Fruit fly (Drosophila melanogaster) whole organism, embryonic: Measurements from ENCODE around the gene da.

ENCODE experiments used
- Adf1 ChIP-seq: fragments of 200-800 bp; sonication (Bioruptor generic); IDR thresholded peaks from 2 replicates; pipeline ENCODE4 v1.3.6; 2022; ENCODE audit warnings: missing biosample characterization, missing genetic modification characterization
- Bgb ChIP-seq: fragments of 200-800 bp; sonication (Bioruptor generic); IDR thresholded peaks from 2 replicates; pipeline ENCODE4 v1.3.6; 2022; ENCODE audit warnings: missing biosample characterization, missing genetic modification characterization; ENCODE audit not compliant: partially characterized antibody
- CG10959 ChIP-seq: fragments of 200-800 bp; sonication (Bioruptor generic); IDR thresholded peaks from 2 replicates; pipeline ENCODE4 v1.3.6; 2022; ENCODE audit warnings: missing biosample characterization, missing genetic modification characterization
- CG11695 ChIP-seq: fragments of 200-800 bp; sonication (Bioruptor generic); IDR thresholded peaks from 3 replicates; pipeline ENCODE4 v1.3.6; 2022; ENCODE audit warnings: missing biosample characterization, missing genetic modification characterization
- CG15696 ChIP-seq: fragments of 200-800 bp; sonication (Bioruptor generic); optimal IDR thresholded peaks from 2 replicates; lab custom pipeline; 2019; ENCODE audit warnings: missing biosample characterization, mild to moderate bottlenecking, missing genetic modification characterization, moderate library complexity
- CG1603 ChIP-seq: fragments of 200-800 bp; sonication (Bioruptor generic); optimal IDR thresholded peaks from 2 replicates; lab custom pipeline; 2019; ENCODE audit warnings: missing biosample characterization, mild to moderate bottlenecking, missing genetic modification characterization, moderate library complexity
- CG18619 ChIP-seq: fragments of 200-800 bp; sonication (Bioruptor generic); optimal IDR thresholded peaks from 3 replicates; lab custom pipeline; 2017; ENCODE audit warnings: missing biosample characterization, mild to moderate bottlenecking, missing genetic modification characterization
- CG2129 ChIP-seq: fragments of 200-800 bp; sonication (Bioruptor generic); IDR thresholded peaks from 2 replicates; pipeline ENCODE4 v1.3.6; 2022; ENCODE audit warnings: missing biosample characterization, missing genetic modification characterization; ENCODE audit not compliant: partially characterized antibody
- CG2678 ChIP-seq: fragments of 200-800 bp; sonication (Bioruptor generic); optimal IDR thresholded peaks from 3 replicates; lab custom pipeline; 2019; ENCODE audit warnings: missing biosample characterization, mild to moderate bottlenecking, missing genetic modification characterization, moderate library complexity
- CG2875 ChIP-seq: fragments of 200-800 bp; sonication (Bioruptor generic); optimal IDR thresholded peaks from 2 replicates; lab custom pipeline; 2017; ENCODE audit warnings: missing biosample characterization, mild to moderate bottlenecking, missing genetic modification characterization, missing genetic modification reagents
- CG30431 ChIP-seq: fragments of 200-800 bp; sonication (Bioruptor generic); optimal IDR thresholded peaks from 2 replicates; lab custom pipeline; 2017; ENCODE audit warnings: missing biosample characterization, missing genetic modification characterization
- CG31388 ChIP-seq: fragments of 200-800 bp; sonication (Bioruptor generic); optimal IDR thresholded peaks from 2 replicates; lab custom pipeline; 2016; ENCODE audit warnings: missing biosample characterization, missing genetic modification characterization
- CG34224 ChIP-seq: fragments of 200-800 bp; sonication (Bioruptor generic); IDR thresholded peaks from 3 replicates; pipeline ENCODE4 v1.3.6; 2022; ENCODE audit warnings: missing biosample characterization, missing genetic modification characterization; ENCODE audit not compliant: partially characterized antibody
- CG6272 ChIP-seq: fragments of 200-800 bp; sonication (Bioruptor generic); IDR thresholded peaks from 2 replicates; pipeline ENCODE4 v1.3.6; 2022; ENCODE audit warnings: missing biosample characterization, missing genetic modification characterization
- CG8290 ChIP-seq, 3 experiments: fragments of 200-800 bp; sonication (Bioruptor generic); optimal IDR thresholded peaks; 2 replicates each; lab custom pipeline; 2016 to 2019; ENCODE audit warnings: missing biosample characterization in 3 of 3, missing genetic modification characterization in 3 of 3, mild to moderate bottlenecking in 2 of 3, moderate library complexity in 1 of 3
- CG9609 ChIP-seq: fragments of 200-800 bp; sonication (Bioruptor generic); optimal IDR thresholded peaks from 3 replicates; lab custom pipeline; 2016; ENCODE audit warnings: missing biosample characterization, missing genetic modification characterization
- D ChIP-seq, 2 experiments: fragments of 200-800 bp in 1 of 2; fragments of >200 bp in 1 of 2; sonication (Bioruptor generic) in 1 of 2; optimal IDR thresholded peaks; 2 replicates in 1 of 2; 3 replicates in 1 of 2; lab custom pipeline; 2017; ENCODE audit warnings: mild to moderate bottlenecking in 1 of 2, missing biosample characterization in 1 of 2, missing genetic modification characterization in 1 of 2, missing genetic modification reagents in 1 of 2
- ERR ChIP-seq: fragments of 200-800 bp; sonication (Bioruptor generic); optimal IDR thresholded peaks from 2 replicates; lab custom pipeline; 2016; ENCODE audit warnings: missing biosample characterization, missing genetic modification characterization
- HmgD ChIP-seq: fragments of 200-800 bp; sonication (Bioruptor generic); optimal IDR thresholded peaks from 3 replicates; lab custom pipeline; 2016; ENCODE audit warnings: missing biosample characterization, missing genetic modification characterization
- Hsf ChIP-seq: fragments of 200-800 bp; sonication (Bioruptor generic); optimal IDR thresholded peaks from 3 replicates; lab custom pipeline; 2016; ENCODE audit warnings: missing biosample characterization, missing genetic modification characterization
- Meics ChIP-seq: fragments of 200-800 bp; sonication (Bioruptor generic); optimal IDR thresholded peaks from 2 replicates; lab custom pipeline; 2017; ENCODE audit warnings: missing biosample characterization, mild to moderate bottlenecking, missing genetic modification characterization
- Mrtf ChIP-seq: fragments of 200-800 bp; sonication (Bioruptor generic); IDR thresholded peaks from 3 replicates; pipeline ENCODE4 v1.3.6; 2022; ENCODE audit warnings: missing biosample characterization, missing genetic modification characterization
- NK7.1 ChIP-seq: fragments of 200-800 bp; sonication (Bioruptor generic); optimal IDR thresholded peaks from 3 replicates; lab custom pipeline; 2016; ENCODE audit warnings: missing biosample characterization, missing genetic modification characterization
- Nf-YB ChIP-seq: fragments of 200-800 bp; sonication (Bioruptor generic); optimal IDR thresholded peaks from 3 replicates; lab custom pipeline; 2019; ENCODE audit warnings: missing biosample characterization, mild to moderate bottlenecking, missing genetic modification characterization, moderate library complexity
- Stat92E ChIP-seq, 3 experiments: fragments of >200 bp in 2 of 3; fragments of 200-800 bp in 1 of 3; sonication (Bioruptor generic) in 1 of 3; optimal IDR thresholded peaks; 2 replicates each; lab custom pipeline; 2017 to 2019; ENCODE audit warnings: missing biosample characterization in 3 of 3, missing genetic modification characterization in 3 of 3, mild to moderate bottlenecking in 1 of 3, moderate library complexity in 1 of 3
- Taf1 ChIP-seq: fragments of 200-800 bp; sonication (Bioruptor generic); IDR thresholded peaks from 2 replicates; pipeline ENCODE4 v1.3.6; 2022; ENCODE audit warnings: missing biosample characterization, missing genetic modification characterization
- Tbp ChIP-seq: fragments of >200 bp; optimal IDR thresholded peaks from 2 replicates; lab custom pipeline; 2018; ENCODE audit warnings: missing biosample characterization, missing genetic modification characterization
- bowl ChIP-seq: fragments of 200-800 bp; sonication (Bioruptor generic); IDR thresholded peaks from 2 replicates; pipeline ENCODE4 v1.3.6; 2022; ENCODE audit warnings: missing biosample characterization, missing genetic modification characterization
- corto ChIP-seq: fragments of 200-800 bp; sonication (Bioruptor generic); optimal IDR thresholded peaks from 2 replicates; lab custom pipeline; 2016; ENCODE audit warnings: missing biosample characterization, mild to moderate bottlenecking, missing genetic modification characterization, moderate library complexity
- dan ChIP-seq: fragments of 200-800 bp; sonication (Bioruptor generic); IDR thresholded peaks from 2 replicates; pipeline ENCODE4 v1.3.6; 2022; ENCODE audit warnings: missing biosample characterization, missing genetic modification characterization
- disco-r ChIP-seq: fragments of 200-800 bp; sonication (Bioruptor generic); optimal IDR thresholded peaks from 2 replicates; lab custom pipeline; 2016; ENCODE audit warnings: missing biosample characterization, missing genetic modification characterization
- fru ChIP-seq: fragments of >200 bp; optimal IDR thresholded peaks from 2 replicates; lab custom pipeline; 2017
- h ChIP-seq: fragments of >200 bp; optimal IDR thresholded peaks from 2 replicates; lab custom pipeline; 2017
- hbn ChIP-seq: fragments of 200-800 bp; sonication (Bioruptor generic); IDR thresholded peaks from 2 replicates; pipeline ENCODE4 v1.3.6; 2022; ENCODE audit warnings: missing biosample characterization, missing genetic modification characterization; ENCODE audit not compliant: partially characterized antibody
- inv ChIP-seq: fragments of 200-800 bp; sonication (Bioruptor generic); IDR thresholded peaks from 2 replicates; pipeline ENCODE4 v1.3.6; 2022; ENCODE audit warnings: missing biosample characterization, missing genetic modification characterization; ENCODE audit not compliant: partially characterized antibody
- luna ChIP-seq: fragments of 200-800 bp; sonication (Bioruptor generic); optimal IDR thresholded peaks from 2 replicates; lab custom pipeline; 2016; ENCODE audit warnings: missing biosample characterization, missing genetic modification characterization
- mirr ChIP-seq: fragments of 200-800 bp; sonication (Bioruptor generic); optimal IDR thresholded peaks from 3 replicates; lab custom pipeline; 2018; ENCODE audit warnings: missing biosample characterization, mild to moderate bottlenecking, missing genetic modification characterization
- otp ChIP-seq: fragments of 200-800 bp; sonication (Bioruptor generic); IDR thresholded peaks from 3 replicates; pipeline ENCODE4, ENCODE4 v1.3.6; 2022; ENCODE audit warnings: missing biosample characterization, missing genetic modification characterization
- p53 ChIP-seq: fragments of 200-800 bp; sonication (Bioruptor generic); optimal IDR thresholded peaks from 2 replicates; lab custom pipeline; 2016; ENCODE audit warnings: missing biosample characterization, missing genetic modification characterization
- prd ChIP-seq, 3 experiments: fragments of >200 bp in 2 of 3; fragments of 200-800 bp in 1 of 3; sonication (Bioruptor generic) in 1 of 3; optimal IDR thresholded peaks in 2 of 3; IDR thresholded peaks in 1 of 3; 2 replicates in 2 of 3; 3 replicates in 1 of 3; pipeline versions ENCODE4 v1.3.6 to Lab custom; 2017 to 2022; ENCODE audit warnings: missing biosample characterization in 1 of 3, missing genetic modification characterization in 1 of 3
- psq ChIP-seq: fragments of 200-800 bp; sonication (Bioruptor generic); optimal IDR thresholded peaks from 2 replicates; lab custom pipeline; 2017; ENCODE audit warnings: missing biosample characterization, missing genetic modification characterization
- repo ChIP-seq: fragments of 200-800 bp; sonication (Bioruptor generic); optimal IDR thresholded peaks from 2 replicates; lab custom pipeline; 2016; ENCODE audit warnings: missing biosample characterization, missing genetic modification characterization
- row ChIP-seq: fragments of 200-800 bp; sonication (Bioruptor generic); IDR thresholded peaks from 3 replicates; pipeline ENCODE4 v1.3.6; 2022; ENCODE audit warnings: missing biosample characterization, missing genetic modification characterization
- tin ChIP-seq: fragments of 200-800 bp; sonication (Bioruptor generic); optimal IDR thresholded peaks from 3 replicates; lab custom pipeline; 2016; ENCODE audit warnings: missing biosample characterization, missing genetic modification characterization
- tio ChIP-seq: fragments of 200-800 bp; sonication (Bioruptor generic); optimal IDR thresholded peaks from 2 replicates; lab custom pipeline; 2017; ENCODE audit warnings: missing biosample characterization, missing genetic modification characterization, inconsistent platforms
- unpg ChIP-seq: fragments of 200-800 bp; sonication (Bioruptor generic); optimal IDR thresholded peaks from 3 replicates; lab custom pipeline; 2018; ENCODE audit warnings: missing biosample characterization, mild to moderate bottlenecking, missing genetic modification characterization, moderate library complexity
- zfh1 ChIP-seq: fragments of 200-800 bp; sonication (Bioruptor generic); IDR thresholded peaks from 3 replicates; pipeline ENCODE4 v1.3.6; 2022; ENCODE audit warnings: missing biosample characterization, missing genetic modification characterization
- zfh2 ChIP-seq: fragments of 200-800 bp; sonication (Bioruptor generic); optimal IDR thresholded peaks from 2 replicates; lab custom pipeline; 2016; ENCODE audit warnings: missing biosample characterization, missing genetic modification characterization

da gene

DNA sequence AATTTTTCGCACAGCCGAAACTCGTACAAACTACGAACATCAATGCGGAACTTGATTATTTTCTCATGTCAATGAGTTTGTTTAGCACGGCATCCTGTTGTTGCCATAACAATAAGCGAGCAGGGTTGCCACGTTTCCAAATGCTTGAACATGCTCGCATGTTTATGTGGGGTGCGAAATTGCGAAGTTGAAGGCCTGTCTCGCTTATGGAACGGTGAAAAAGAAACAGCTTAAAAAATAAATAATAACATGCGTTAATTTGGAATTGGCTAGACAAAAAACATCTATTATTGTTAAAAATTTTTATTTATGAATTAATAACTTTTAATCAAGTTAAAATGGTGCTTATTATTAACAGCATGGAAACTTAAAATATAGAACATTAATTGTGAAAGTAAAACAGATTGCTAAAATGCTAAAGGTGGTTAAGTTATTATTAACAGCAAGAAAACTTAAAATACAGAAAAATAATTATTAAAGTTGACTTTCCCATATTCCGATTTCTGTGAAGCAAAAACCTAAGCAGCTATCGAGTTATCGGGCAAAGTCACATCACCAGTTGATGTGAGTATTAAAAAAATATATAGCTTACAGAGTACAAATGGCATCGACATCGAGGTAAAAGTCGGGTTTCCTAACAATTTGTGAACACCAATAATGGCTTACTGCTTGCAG, 43.0 kb downstream of the da start, which contains the start of the genes Bug22 and TfIIB (continued):
- TF ChIP-seq NK7.1 (GFP tag; lab: Kevin White, UChicago), result no peak
- TF ChIP-seq D (optimal IDR thresholded peaks at IDR 0.05; lab: Kevin White, UChicago), result no peak
- TF ChIP-seq D (GFP tag; optimal IDR thresholded peaks at IDR 0.05; lab: Kevin White, UChicago), result peak; percentile 23
- peak; percentile 56 for TF ChIP-seq CG15696 (tag; lab: Kevin White, UChicago)
- no peak for TF ChIP-seq CG2678 (tag; lab: Kevin White, UChicago)
- peak; percentile 51 for TF ChIP-seq Nf-YB
- TF ChIP-seq CG8290 (GFP tag; optimal IDR thresholded peaks at IDR 0.05; lab: Kevin White, UChicago), result peak; percentile 78
- TF ChIP-seq CG8290 (tag; optimal IDR thresholded peaks at IDR 0.05; lab: Kevin White, UChicago), result peak; percentile 90 to 92
- TF ChIP-seq disco-r, result no peak
- no peak for TF ChIP-seq prd (optimal IDR thresholded peaks at IDR 0.05; lab: Kevin White, UChicago)
- TF ChIP-seq prd (GFP tag; IDR thresholded peaks at IDR 0.05; lab: Robert Waterston, UW), result peak; percentile 68; the same call in 2 of the 3 replicates
- TF ChIP-seq tio (GFP tag; lab: Kevin White, UChicago), result no peak
- TF ChIP-seq tin (GFP tag; lab: Kevin White, UChicago), result peak; percentile 67
- TF ChIP-seq zfh2 (GFP tag; lab: Kevin White, UChicago), result peak; percentile 75
- TF ChIP-seq corto (GFP tag; lab: Kevin White, UChicago), result no peak
- TF ChIP-seq CG9609, result peak; percentile 63
- peak; percentile 39 for TF ChIP-seq psq
- peak; percentile 54 for TF ChIP-seq HmgD (GFP tag; lab: Kevin White, UChicago)
- TF ChIP-seq mirr, result peak; percentile 45
- no peak for TF ChIP-seq bowl
- peak; percentile 35 for TF ChIP-seq ERR (GFP tag; lab: Kevin White, UChicago)
- TF ChIP-seq CG18619 (GFP tag; lab: Kevin White, UChicago), result peak; percentile 35
- TF ChIP-seq luna (GFP tag; lab: Kevin White, UChicago), result no peak
- peak; percentile 59 for TF ChIP-seq unpg (GFP tag; lab: Kevin White, UChicago)
- TF ChIP-seq zfh1 (GFP tag; lab: Robert Waterston, UW), result peak; percentile 78
- TF ChIP-seq inv (GFP tag; lab: Robert Waterston, UW), result no peak
- TF ChIP-seq Tbp (GFP tag; lab: Kevin White, UChicago), result no peak
- TF ChIP-seq Adf1, result peak; percentile 30; the same call in 1 of the 2 replicates
- 0 out of 3 replicates have a peak, but pooled peaks have one; percentile 8 for TF ChIP-seq CG34224 (GFP tag; lab: Robert Waterston, UW)
- peak; percentile 74 for TF ChIP-seq Meics (GFP tag; lab: Kevin White, UChicago)
- TF ChIP-seq repo (GFP tag; lab: Kevin White, UChicago), result no peak
- TF ChIP-seq fru, result no peak
- no peak for TF ChIP-seq dan (GFP tag; lab: Robert Waterston, UW)
- TF ChIP-seq CG31388 (GFP tag; lab: Kevin White, UChicago), result peak; percentile 36
- TF ChIP-seq Bgb (GFP tag; lab: Robert Waterston, UW), result peak; percentile 19; the same call in 1 of the 2 replicates
- no peak for TF ChIP-seq h (lab: Kevin White, UChicago)
- no peak for TF ChIP-seq CG2129 (GFP tag; lab: Robert Waterston, UW)
- TF ChIP-seq CG1603 (tag; lab: Kevin White, UChicago), result peak; percentile 99
- no peak for TF ChIP-seq hbn (GFP tag; lab: Robert Waterston, UW)
- TF ChIP-seq CG2875 (GFP tag; lab: Kevin White, UChicago), result no peak
- TF ChIP-seq row (GFP tag; lab: Robert Waterston, UW), result peak; percentile 91
- TF ChIP-seq CG10959 (GFP tag; lab: Robert Waterston, UW), result no peak
- peak; percentile 74 for TF ChIP-seq Hsf (GFP tag; lab: Kevin White, UChicago)
- no peak for TF ChIP-seq Stat92E (GFP tag; optimal IDR thresholded peaks at IDR 0.05; lab: Kevin White, UChicago)
- no peak for TF ChIP-seq p53 (GFP tag; lab: Kevin White, UChicago)
- no peak for TF ChIP-seq CG30431 (GFP tag; lab: Kevin White, UChicago)
- peak; percentile 41; the same call in 1 of the 2 replicates for TF ChIP-seq CG6272
- peak; percentile 50; the same call in 1 of the 2 replicates for TF ChIP-seq Taf1 (GFP tag; lab: Robert Waterston, UW)
- no peak; the same call in 2 of the 3 replicates for TF ChIP-seq Mrtf (GFP tag; lab: Robert Waterston, UW)
- peak; percentile 78; the same call in 2 of the 3 replicates for TF ChIP-seq otp (GFP tag; lab: Robert Waterston, UW)
- TF ChIP-seq CG11695 (GFP tag; lab: Robert Waterston, UW), result no peak
